Fruit fly (Drosophila melanogaster) Kc167 (cell line): ENCODE results near the gene AstA.
A peak's percentile ranks its signal among the peaks of the same experiment; 100 is the strongest.

Experiments
- Myc ChIP-seq: fragments of >200 bp; optimal IDR thresholded peaks from 2 replicates; lab custom pipeline; 2017; ENCODE audit warnings: missing external identifiers
- Sin3A ChIP-seq: fragments of >200 bp; optimal IDR thresholded peaks from 2 replicates; lab custom pipeline; 2018; ENCODE audit warnings: missing external identifiers
- h ChIP-seq: fragments of >200 bp; optimal IDR thresholded peaks from 3 replicates; lab custom pipeline; 2018; ENCODE audit warnings: missing external identifiers
- insv ChIP-seq: fragments of >200 bp; optimal IDR thresholded peaks from 3 replicates; lab custom pipeline; 2018; ENCODE audit warnings: missing external identifiers
- psq ChIP-seq: fragments of >200 bp; optimal IDR thresholded peaks from 2 replicates; lab custom pipeline; 2017; ENCODE audit warnings: missing external identifiers
- ttk ChIP-seq: sonication (Bioruptor generic); optimal IDR thresholded peaks from 2 replicates; lab custom pipeline; 2017; ENCODE audit warnings: missing external identifiers

Gene AstA

DNA sequence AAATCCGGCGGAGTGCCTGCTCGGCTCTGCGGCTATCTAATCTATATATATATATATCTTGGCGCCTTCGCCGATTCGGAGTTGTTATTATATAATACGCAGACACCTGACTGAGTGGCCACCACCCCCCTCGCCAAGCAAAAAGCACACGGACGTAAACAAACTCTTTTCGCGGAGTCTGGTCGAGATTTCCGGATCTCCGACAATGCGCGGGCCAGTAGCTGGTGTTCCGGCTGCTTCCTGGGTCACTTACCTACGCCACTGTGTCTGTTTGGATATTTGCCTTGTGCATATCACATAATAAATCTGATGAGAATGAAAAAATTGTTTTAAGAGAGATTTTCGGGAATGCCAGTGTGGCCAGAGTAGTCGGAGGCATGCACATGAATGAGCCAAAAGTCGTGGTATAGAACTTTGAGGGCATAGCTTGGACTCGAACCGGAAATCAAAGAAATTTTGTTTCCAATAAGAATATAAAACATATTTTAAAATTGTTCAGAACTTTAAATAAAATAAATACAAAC lies 22.2 kb upstream of the AstA start, which contains the start of gene CG5805:
Gene CG5805 (minus strand): TSS at position 380 of the 524 bp plus-strand sequence.
- TF ChIP-seq ttk (lab: Kevin White, UChicago) (no peak), psq (lab: Kevin White, UChicago) (no peak), Myc (lab: Kevin White, UChicago) (no peak), h (no peak), insv (lab: Kevin White, UChicago) (no peak), Sin3A (lab: Kevin White, UChicago) (no peak)

DNA sequence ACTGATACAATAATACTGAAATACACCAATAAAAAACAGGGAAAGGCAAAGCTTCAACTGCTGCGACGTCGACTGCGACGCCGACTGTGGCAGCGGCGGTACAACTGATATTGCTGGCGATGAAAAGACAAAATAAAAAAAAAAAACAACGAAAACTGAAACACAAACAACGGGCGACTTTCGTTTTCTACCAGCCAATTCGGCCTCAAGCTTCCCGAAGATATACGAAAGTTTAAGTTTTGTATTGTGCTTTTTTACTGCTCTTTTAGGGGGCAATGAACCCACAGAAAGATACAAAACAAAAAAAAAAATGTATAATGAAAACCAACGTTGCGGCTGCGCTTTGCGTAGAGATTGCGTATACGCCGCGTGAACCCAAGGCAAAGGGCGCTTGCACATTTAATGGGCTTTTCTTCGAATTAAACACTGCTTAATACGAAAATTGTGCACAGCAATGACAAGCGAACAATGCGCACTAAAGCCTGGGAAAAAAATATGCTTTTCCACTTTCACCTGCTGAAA lies 13.4 kb upstream of the AstA start:
- TF ChIP-seq h (no peak), Myc (lab: Kevin White, UChicago) (no peak)

DNA sequence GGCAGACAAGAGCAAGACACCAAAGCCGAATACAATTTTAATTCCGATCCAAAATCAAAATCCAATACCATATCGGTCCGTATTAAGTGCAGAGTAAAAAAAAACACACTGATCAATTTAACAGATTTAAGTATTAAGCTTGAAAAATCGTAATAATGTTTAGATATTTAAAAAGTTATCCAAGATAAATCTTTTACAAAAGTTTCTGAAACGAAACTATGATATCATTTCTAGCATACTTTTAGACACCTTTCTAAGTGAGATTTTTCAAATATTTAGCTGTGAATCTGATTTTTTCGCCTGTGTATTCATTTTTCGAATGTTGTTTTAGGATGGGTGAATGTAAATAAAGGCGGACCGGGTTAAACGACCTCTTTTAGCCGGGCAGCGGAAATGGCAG lies 12.2 kb upstream of the AstA start:
- TF ChIP-seq Sin3A (lab: Kevin White, UChicago) (no peak), h (no peak), psq (lab: Kevin White, UChicago) (no peak), insv (lab: Kevin White, UChicago) (no peak), ttk (lab: Kevin White, UChicago) (no peak), Myc (lab: Kevin White, UChicago) (no peak)

DNA sequence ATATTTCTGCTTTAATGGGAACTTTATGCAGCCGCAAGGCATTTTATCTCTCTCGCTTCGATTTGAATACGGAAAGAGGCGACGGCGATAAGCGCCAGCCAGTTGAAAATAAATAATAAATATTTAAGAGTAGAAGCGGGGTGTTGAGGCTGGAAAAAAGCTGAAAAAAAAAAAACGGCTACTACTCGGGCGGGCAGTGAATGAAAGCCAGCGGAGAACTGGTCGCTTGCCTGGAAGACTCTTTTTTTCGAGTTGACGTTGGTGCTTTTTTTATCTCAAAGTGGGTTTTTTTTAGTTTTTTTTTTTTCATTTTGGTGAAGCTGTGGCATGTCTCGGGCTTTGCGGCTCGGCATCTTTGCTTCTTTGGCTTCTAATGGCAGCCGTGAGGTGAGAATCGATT lies 8.6 kb upstream of the AstA start:
- TF ChIP-seq insv (lab: Kevin White, UChicago) (no peak), ttk (lab: Kevin White, UChicago) (no peak), Myc (lab: Kevin White, UChicago) (no peak), h (no peak), psq (lab: Kevin White, UChicago) (no peak), Sin3A (lab: Kevin White, UChicago) (no peak)

DNA sequence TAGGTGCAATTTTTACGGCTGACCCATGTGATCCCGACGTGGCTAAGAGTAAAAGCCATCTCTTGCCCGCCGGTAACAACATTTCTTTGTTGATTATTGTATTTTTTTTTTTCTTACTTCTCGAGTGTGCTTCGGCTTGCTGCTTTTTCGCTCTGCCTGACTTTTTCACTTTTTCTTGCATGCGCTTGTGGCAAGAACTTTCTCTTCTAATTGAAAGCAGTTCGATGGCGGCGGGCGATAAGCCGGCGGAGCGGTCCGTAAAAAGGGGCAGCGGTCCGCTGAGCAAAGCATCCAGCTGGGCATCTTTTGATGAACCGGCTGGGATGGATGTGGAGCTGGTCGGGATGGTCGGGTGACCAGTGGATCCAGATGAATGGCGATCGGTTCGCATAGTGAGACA lies 8.1 kb upstream of the AstA start:
- no peak for TF ChIP-seq Myc (lab: Kevin White, UChicago)
- TF ChIP-seq Sin3A (lab: Kevin White, UChicago) = no peak
- no peak for TF ChIP-seq insv (lab: Kevin White, UChicago)

DNA sequence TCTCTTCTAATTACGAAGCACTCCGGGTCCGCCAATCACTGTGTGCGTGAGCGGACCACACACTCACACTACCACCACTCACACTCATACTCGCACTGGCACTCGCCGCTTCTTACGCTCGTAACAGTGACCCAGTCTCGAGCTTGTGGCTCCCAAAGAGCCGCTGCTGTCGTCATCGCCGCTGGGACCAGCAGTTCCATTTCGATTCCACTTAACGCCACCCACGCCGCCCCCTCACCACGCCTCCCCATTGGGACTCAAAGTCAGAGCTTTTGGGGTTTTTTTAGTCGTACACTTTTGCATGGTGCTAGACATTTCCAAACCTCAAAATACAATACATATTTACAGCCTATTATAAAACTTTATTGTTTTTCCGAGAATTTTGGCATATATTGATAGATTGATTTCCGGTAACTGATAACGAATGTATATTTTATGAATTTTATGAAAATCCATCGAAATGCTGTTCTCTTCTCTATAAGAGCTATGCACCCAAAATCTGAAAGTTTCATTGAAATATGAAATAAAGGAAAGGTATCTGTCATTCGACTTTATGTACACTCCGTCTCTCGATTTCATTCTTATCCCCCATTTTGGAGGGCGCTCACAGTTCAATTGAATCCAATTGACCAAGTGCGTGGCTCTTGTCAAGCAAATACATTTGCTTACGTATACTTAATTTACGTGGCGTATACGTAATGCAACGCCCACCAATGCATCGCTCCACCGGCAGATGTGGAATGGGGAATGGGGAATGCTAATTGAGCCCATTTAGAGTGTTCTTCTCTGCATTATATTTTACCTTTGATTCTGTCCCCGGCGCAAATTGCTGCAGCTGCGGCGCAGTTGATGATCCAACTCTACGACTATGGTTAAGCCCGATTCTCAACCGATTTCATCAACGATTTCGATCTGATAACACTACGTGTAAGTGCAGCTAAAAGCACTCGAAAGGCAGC lies 6.7 kb upstream of the AstA start, which contains the start of gene CG42331:
Gene CG42331 (plus strand): TSS at position 909 of the 959 bp plus-strand sequence.
- TF ChIP-seq Myc (lab: Kevin White, UChicago) = no peak
- TF ChIP-seq psq (lab: Kevin White, UChicago) = no peak
- no peak for TF ChIP-seq ttk (lab: Kevin White, UChicago)
- no peak for TF ChIP-seq Sin3A (lab: Kevin White, UChicago)
- TF ChIP-seq h = no peak
- no peak for TF ChIP-seq insv (lab: Kevin White, UChicago)

DNA sequence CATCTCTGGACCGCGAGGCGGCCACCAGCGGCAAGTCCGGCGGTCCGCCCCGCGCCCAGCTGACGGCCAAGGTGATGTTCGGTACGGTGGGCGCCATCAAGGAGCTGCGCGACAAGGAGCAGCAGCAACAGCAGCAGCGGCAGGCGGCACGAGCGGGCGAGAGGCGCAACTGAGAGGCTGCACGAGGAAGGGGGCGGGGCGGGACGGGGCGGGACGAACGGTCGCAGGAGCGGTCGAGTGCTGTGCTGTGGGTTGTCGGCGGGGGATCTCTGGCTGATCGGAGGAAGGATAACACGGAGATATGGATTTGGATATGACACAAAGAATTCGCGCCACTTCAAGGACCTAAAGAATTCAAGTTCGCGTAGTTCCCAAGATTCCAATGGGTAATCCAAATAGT lies 4.7 kb upstream of the AstA start:
- TF ChIP-seq ttk (lab: Kevin White, UChicago) (peak; percentile 48), Sin3A (lab: Kevin White, UChicago) (no peak)

DNA sequence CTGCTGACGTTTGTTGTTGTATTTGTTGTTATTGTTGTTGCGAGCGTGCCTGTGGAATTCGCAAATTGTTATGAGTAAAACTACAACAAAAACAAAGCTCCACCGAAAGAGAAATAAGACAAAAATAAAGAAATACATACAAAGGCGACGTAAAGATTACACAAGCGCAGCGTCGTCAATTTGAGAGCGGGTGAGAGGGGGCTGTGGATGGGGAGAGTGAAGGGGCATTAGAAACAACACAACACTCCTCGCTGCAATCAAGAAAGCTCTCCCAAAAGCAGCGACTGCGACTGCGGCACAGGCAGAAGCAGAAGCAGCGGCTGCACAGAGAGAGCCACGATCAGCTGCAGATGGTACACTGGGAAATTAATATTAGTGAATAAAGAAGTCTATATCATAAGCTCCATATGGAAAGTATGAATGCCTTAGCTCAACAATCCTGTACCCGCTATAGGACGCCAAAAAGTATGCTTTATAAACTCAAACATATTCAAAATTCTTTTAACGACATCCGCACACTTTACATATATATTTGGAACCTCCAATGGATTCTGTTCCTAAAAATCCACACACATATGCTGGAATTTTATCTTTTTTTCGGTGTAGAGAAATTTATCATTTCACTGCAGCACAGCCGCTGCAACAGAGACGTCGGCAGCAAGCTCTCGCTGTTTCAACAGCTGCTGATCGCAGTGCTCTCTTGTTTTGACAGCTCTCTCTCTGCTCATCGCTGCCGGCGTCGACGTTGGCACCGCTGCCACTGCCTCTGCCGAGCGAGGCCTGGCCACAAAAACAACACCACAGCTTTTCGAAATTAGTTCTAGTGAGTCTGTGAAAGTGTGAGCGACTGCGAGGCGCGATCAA lies 3.9 kb upstream of the AstA start, which contains the start of gene CG13631:
Gene CG13631 (plus strand): TSS at position 814 of the 864 bp plus-strand sequence.
- no peak for TF ChIP-seq ttk (lab: Kevin White, UChicago)
- TF ChIP-seq h = no peak
- TF ChIP-seq Sin3A (lab: Kevin White, UChicago) = no peak
- TF ChIP-seq insv (lab: Kevin White, UChicago) = no peak
- TF ChIP-seq Myc (lab: Kevin White, UChicago) = no peak
- TF ChIP-seq psq (lab: Kevin White, UChicago) = no peak

DNA sequence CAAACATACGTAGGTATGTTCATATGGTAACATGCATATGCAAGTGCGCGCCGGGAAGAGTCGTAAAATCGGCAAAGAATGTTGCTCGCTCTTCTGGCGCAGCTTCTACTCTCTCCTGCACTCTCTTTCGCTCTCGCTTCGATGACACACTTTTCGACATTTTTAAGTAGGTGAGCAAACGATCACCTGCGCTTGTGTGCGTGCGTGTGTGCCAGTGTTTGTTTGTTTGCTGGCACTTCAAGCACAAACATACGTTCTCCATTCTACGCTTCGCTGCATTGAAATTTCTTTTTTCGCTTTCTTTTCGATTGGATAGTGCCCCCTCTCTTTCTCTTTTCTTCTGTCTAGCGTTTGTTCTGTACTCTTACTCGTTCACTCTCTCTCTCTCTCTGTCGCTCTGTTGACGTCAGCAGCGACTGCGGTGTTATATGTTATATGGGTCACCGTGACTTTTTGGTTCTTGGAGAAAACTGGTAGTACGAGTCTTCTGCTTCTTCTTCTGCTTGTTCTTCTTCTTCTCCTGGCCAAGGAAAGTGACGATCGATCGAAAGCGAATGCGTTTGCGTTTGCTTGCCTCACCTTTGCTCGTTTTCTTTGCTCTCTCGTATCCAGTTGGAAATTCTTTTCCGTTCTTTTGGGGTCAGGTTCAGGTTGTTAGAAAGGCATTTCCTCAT lies 2.9 kb upstream of the AstA start:
- no peak for TF ChIP-seq Myc (lab: Kevin White, UChicago)
- TF ChIP-seq Sin3A (lab: Kevin White, UChicago) = no peak
- TF ChIP-seq ttk (lab: Kevin White, UChicago) = no peak
- no peak for TF ChIP-seq insv (lab: Kevin White, UChicago)
- TF ChIP-seq psq (lab: Kevin White, UChicago) = no peak
- no peak for TF ChIP-seq h

DNA sequence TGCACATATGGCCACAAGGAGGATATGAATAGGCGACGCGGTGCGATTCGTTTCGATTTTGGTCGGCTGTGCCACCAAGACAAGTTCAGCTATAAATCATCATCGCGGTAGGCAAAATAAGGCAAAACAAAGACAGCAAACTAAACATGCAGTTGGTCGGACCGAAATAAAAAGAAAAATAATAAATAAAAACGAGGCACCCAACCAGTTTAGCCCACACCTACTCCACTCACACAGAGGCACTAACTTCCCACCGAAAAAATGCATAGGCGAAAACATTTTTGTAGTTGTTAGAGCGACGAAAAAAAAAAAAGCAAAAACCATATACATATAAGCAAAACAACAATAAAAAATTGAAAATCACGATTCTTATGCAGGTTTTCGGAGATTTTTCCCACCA lies 1.8 kb upstream of the AstA start:
- no peak for TF ChIP-seq ttk (lab: Kevin White, UChicago)
- TF ChIP-seq h = no peak
- no peak for TF ChIP-seq psq (lab: Kevin White, UChicago)
- TF ChIP-seq Myc (lab: Kevin White, UChicago) = no peak
- TF ChIP-seq insv (lab: Kevin White, UChicago) = no peak
- TF ChIP-seq Sin3A (lab: Kevin White, UChicago) = no peak

DNA sequence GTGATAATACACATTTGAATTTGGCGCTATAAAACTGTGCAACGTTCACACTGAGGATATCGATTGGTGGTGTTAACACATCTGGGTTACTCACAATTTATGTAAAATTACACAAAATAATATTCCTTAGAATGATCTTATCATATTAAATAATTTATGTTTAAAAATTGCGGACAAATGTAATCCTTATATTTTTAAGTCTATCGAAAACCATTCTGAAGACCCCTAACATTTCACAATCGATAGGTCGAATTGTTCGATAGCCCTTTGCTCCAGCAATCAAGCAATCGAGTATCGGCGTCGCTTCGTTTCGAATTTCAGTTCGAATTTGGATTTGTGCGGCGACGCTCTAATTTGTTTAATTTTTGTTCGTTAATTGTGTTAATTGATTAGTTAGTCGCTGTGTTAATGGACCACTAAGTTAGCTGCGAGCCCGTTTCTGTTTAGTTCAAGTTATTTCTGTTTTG lies 11.3 kb downstream of the AstA start, which contains the start of gene asp:
Gene asp (plus strand): TSS at position 289 of the 467 bp plus-strand sequence.
- no peak for TF ChIP-seq h
- TF ChIP-seq ttk (lab: Kevin White, UChicago) = no peak
- no peak for TF ChIP-seq insv (lab: Kevin White, UChicago)
- TF ChIP-seq Myc (lab: Kevin White, UChicago) = no peak
- TF ChIP-seq psq (lab: Kevin White, UChicago) = no peak
- no peak for TF ChIP-seq Sin3A (lab: Kevin White, UChicago)
